Fruit fly (Drosophila melanogaster) whole organism, embryonic: ENCODE measurements around the gene Twdlalpha.

Experiments
- Antp ChIP-seq: fragments of 200-800 bp; sonication (Bioruptor generic); optimal IDR thresholded peaks from 3 replicates; lab custom pipeline; 2016; ENCODE audit warnings: missing biosample characterization, missing genetic modification characterization
- Atf-2 ChIP-seq: fragments of 200-800 bp; sonication (Bioruptor generic); optimal IDR thresholded peaks from 2 replicates; lab custom pipeline; 2016; ENCODE audit warnings: missing biosample characterization, missing genetic modification characterization
- BEAF-32 ChIP-seq: fragments of 200-800 bp; sonication (Bioruptor generic); optimal IDR thresholded peaks from 3 replicates; lab custom pipeline; 2017; ENCODE audit warnings: missing biosample characterization, missing genetic modification characterization, mild to moderate bottlenecking, moderate library complexity, missing genetic modification reagents
- Bdp1 ChIP-seq: fragments of 200-800 bp; sonication (Bioruptor generic); optimal IDR thresholded peaks from 3 replicates; lab custom pipeline; 2016; ENCODE audit warnings: missing biosample characterization, missing genetic modification characterization
- Blimp-1 ChIP-seq: fragments of 200-800 bp; sonication (Bioruptor generic); optimal IDR thresholded peaks from 3 replicates; lab custom pipeline; 2018; ENCODE audit warnings: missing biosample characterization, missing genetic modification characterization, mild to moderate bottlenecking, moderate library complexity, missing genetic modification reagents
- C15 ChIP-seq: fragments of 200-800 bp; sonication (Bioruptor generic); IDR thresholded peaks from 3 replicates; pipeline ENCODE4 v1.3.6; 2022; ENCODE audit warnings: missing biosample characterization, missing genetic modification characterization
- CG10147 ChIP-seq: fragments of 200-800 bp; sonication (Bioruptor generic); optimal IDR thresholded peaks from 2 replicates; lab custom pipeline; 2019; ENCODE audit warnings: missing biosample characterization, mild to moderate bottlenecking, missing genetic modification characterization, moderate library complexity
- CG1024 ChIP-seq: fragments of 200-800 bp; sonication (Bioruptor generic); IDR thresholded peaks from 2 replicates; pipeline ENCODE4 v1.3.6; 2022; ENCODE audit warnings: missing biosample characterization, missing genetic modification characterization
- CG13123 ChIP-seq: fragments of 200-800 bp; sonication (Bioruptor generic); optimal IDR thresholded peaks from 2 replicates; lab custom pipeline; 2016; ENCODE audit warnings: missing biosample characterization, missing genetic modification characterization
- CG13424 ChIP-seq: fragments of 200-800 bp; sonication (Bioruptor generic); optimal IDR thresholded peaks from 2 replicates; lab custom pipeline; 2019; ENCODE audit warnings: missing biosample characterization, mild to moderate bottlenecking, missing genetic modification characterization, moderate library complexity
- CG14050 ChIP-seq: fragments of 200-800 bp; sonication (Bioruptor generic); IDR thresholded peaks from 3 replicates; pipeline ENCODE4 v1.3.6; 2022; ENCODE audit warnings: missing biosample characterization, missing genetic modification characterization
- CG17612 ChIP-seq: fragments of 200-800 bp; sonication (Bioruptor generic); IDR thresholded peaks from 2 replicates; pipeline ENCODE4 v1.3.6; 2022; ENCODE audit warnings: missing biosample characterization, missing genetic modification characterization
- CG18262 ChIP-seq: fragments of 200-800 bp; optimal IDR thresholded peaks from 3 replicates; lab custom pipeline; 2019; ENCODE audit warnings: missing biosample characterization, mild to moderate bottlenecking, missing genetic modification characterization, moderate library complexity
- CG7745 ChIP-seq: fragments of 200-800 bp; sonication (Bioruptor generic); optimal IDR thresholded peaks from 2 replicates; lab custom pipeline; 2018; ENCODE audit warnings: missing biosample characterization, mild to moderate bottlenecking, missing genetic modification characterization, moderate library complexity
- CG8290 ChIP-seq, 3 experiments: fragments of 200-800 bp; sonication (Bioruptor generic); optimal IDR thresholded peaks; 2 replicates each; lab custom pipeline; 2016 to 2019; ENCODE audit warnings: missing biosample characterization in 3 of 3, missing genetic modification characterization in 3 of 3, mild to moderate bottlenecking in 2 of 3, moderate library complexity in 1 of 3
- D19A ChIP-seq: fragments of 200-800 bp; optimal IDR thresholded peaks from 3 replicates; lab custom pipeline; 2019; ENCODE audit warnings: missing biosample characterization, mild to moderate bottlenecking, missing genetic modification characterization, moderate library complexity
- E2f1 ChIP-seq: fragments of 200-800 bp; sonication (Bioruptor generic); IDR thresholded peaks from 2 replicates; pipeline ENCODE4 v1.3.6; 2022; ENCODE audit warnings: missing biosample characterization, missing genetic modification characterization
- Eip74EF ChIP-seq, 2 experiments: fragments of 200-800 bp in 1 of 2; fragments of >200 bp in 1 of 2; sonication (Bioruptor generic) in 1 of 2; optimal IDR thresholded peaks; 2 replicates each; lab custom pipeline; 2017 to 2019; ENCODE audit warnings: missing biosample characterization in 2 of 2, missing genetic modification characterization in 2 of 2, mild to moderate bottlenecking in 1 of 2, moderate library complexity in 1 of 2
- Ets97D ChIP-seq: fragments of 200-800 bp; sonication (Bioruptor generic); optimal IDR thresholded peaks from 3 replicates; lab custom pipeline; 2016; ENCODE audit warnings: missing biosample characterization, missing genetic modification characterization
- HLH54F ChIP-seq: fragments of 200-800 bp; sonication (Bioruptor generic); optimal IDR thresholded peaks from 3 replicates; lab custom pipeline; 2016; ENCODE audit warnings: missing biosample characterization, missing genetic modification characterization
- Mad ChIP-seq: fragments of 200-800 bp; sonication (Bioruptor generic); optimal IDR thresholded peaks from 2 replicates; lab custom pipeline; 2016; ENCODE audit warnings: missing biosample characterization, missing genetic modification characterization
- Pdp1 ChIP-seq, 2 experiments: fragments of 200-800 bp; sonication (Bioruptor generic); optimal IDR thresholded peaks; 3 replicates each; lab custom pipeline; 2016; ENCODE audit warnings: missing biosample characterization in 2 of 2, missing genetic modification characterization in 2 of 2, mild to moderate bottlenecking in 1 of 2, moderate library complexity in 1 of 2
- Sry-β ChIP-seq: fragments of 200-800 bp; sonication (Bioruptor generic); optimal IDR thresholded peaks from 2 replicates; lab custom pipeline; 2018; ENCODE audit warnings: missing biosample characterization, mild to moderate bottlenecking, missing genetic modification characterization, moderate library complexity
- btn ChIP-seq: fragments of 200-800 bp; sonication (Bioruptor generic); optimal IDR thresholded peaks from 2 replicates; lab custom pipeline; 2016; ENCODE audit warnings: missing biosample characterization, missing genetic modification characterization
- ci ChIP-seq: fragments of 200-800 bp; sonication (Bioruptor generic); IDR thresholded peaks from 3 replicates; pipeline ENCODE4 v1.3.6; 2022; ENCODE audit warnings: missing biosample characterization, missing genetic modification characterization
- cwo ChIP-seq: fragments of 200-800 bp; sonication (Bioruptor generic); optimal IDR thresholded peaks from 3 replicates; lab custom pipeline; 2017; ENCODE audit warnings: missing biosample characterization, missing genetic modification characterization, mild to moderate bottlenecking, moderate library complexity, missing genetic modification reagents
- dysf ChIP-seq: fragments of 200-800 bp; sonication (Bioruptor generic); IDR thresholded peaks from 3 replicates; pipeline ENCODE4 v1.3.6; 2022; ENCODE audit warnings: missing biosample characterization, missing genetic modification characterization
- ems ChIP-seq: fragments of 200-800 bp; sonication (Bioruptor generic); optimal IDR thresholded peaks from 3 replicates; lab custom pipeline; 2016; ENCODE audit warnings: missing biosample characterization, missing genetic modification characterization
- fd96Cb ChIP-seq: fragments of 200-800 bp; sonication (Bioruptor generic); optimal IDR thresholded peaks from 2 replicates; lab custom pipeline; 2018; ENCODE audit warnings: missing biosample characterization, mild to moderate bottlenecking, missing genetic modification characterization, moderate library complexity
- gcm ChIP-seq: fragments of 200-800 bp; sonication (Bioruptor generic); optimal IDR thresholded peaks from 2 replicates; lab custom pipeline; 2019; ENCODE audit warnings: missing biosample characterization, mild to moderate bottlenecking, missing genetic modification characterization, moderate library complexity
- gcm2 ChIP-seq: fragments of 200-800 bp; sonication (Bioruptor generic); optimal IDR thresholded peaks from 2 replicates; lab custom pipeline; 2016; ENCODE audit warnings: missing biosample characterization, missing genetic modification characterization
- gsb ChIP-seq: fragments of 200-800 bp; sonication (Bioruptor generic); IDR thresholded peaks from 2 replicates; pipeline ENCODE4 v1.3.6; 2022; ENCODE audit warnings: missing biosample characterization, missing genetic modification characterization
- h ChIP-seq: fragments of >200 bp; optimal IDR thresholded peaks from 2 replicates; lab custom pipeline; 2017
- kay ChIP-seq: fragments of 200-800 bp; sonication (Bioruptor generic); optimal IDR thresholded peaks from 2 replicates; lab custom pipeline; 2016; ENCODE audit warnings: missing biosample characterization, missing genetic modification characterization
- knrl ChIP-seq: fragments of 200-800 bp; sonication (Bioruptor generic); IDR thresholded peaks from 3 replicates; pipeline ENCODE4 v1.3.6; 2022; ENCODE audit warnings: missing biosample characterization, missing genetic modification characterization; ENCODE audit not compliant: partially characterized antibody
- lov ChIP-seq, 2 experiments: fragments of 200-800 bp in 1 of 2; fragments of >200 bp in 1 of 2; sonication (Bioruptor generic) in 1 of 2; IDR thresholded peaks in 1 of 2; optimal IDR thresholded peaks in 1 of 2; 2 replicates in 1 of 2; 3 replicates in 1 of 2; pipeline versions ENCODE4 v1.3.6 to Lab custom; 2017 to 2022; ENCODE audit warnings: missing biosample characterization in 1 of 2, missing genetic modification characterization in 1 of 2
- nau ChIP-seq: fragments of 200-800 bp; sonication (Bioruptor generic); optimal IDR thresholded peaks from 3 replicates; lab custom pipeline; 2017; ENCODE audit warnings: missing biosample characterization, mild to moderate bottlenecking, missing genetic modification characterization, missing genetic modification reagents
- pan ChIP-seq, 4 experiments: fragments of >200 bp in 3 of 4; fragments of 200-800 bp in 1 of 4; sonication (Bioruptor generic) in 1 of 4; optimal IDR thresholded peaks in 3 of 4; IDR thresholded peaks in 1 of 4; 2 replicates each; pipeline versions ENCODE4 v1.3.6 to Lab custom; 2017 to 2022; ENCODE audit warnings: missing biosample characterization in 2 of 4, missing genetic modification characterization in 2 of 4, mixed read lengths in 1 of 4
- row ChIP-seq: fragments of 200-800 bp; sonication (Bioruptor generic); IDR thresholded peaks from 3 replicates; pipeline ENCODE4 v1.3.6; 2022; ENCODE audit warnings: missing biosample characterization, missing genetic modification characterization
- sens ChIP-seq: fragments of 200-800 bp; sonication (Bioruptor generic); peaks from one replicate; lab custom pipeline; 2016; ENCODE audit warnings: missing biosample characterization, missing genetic modification characterization
- slou ChIP-seq: fragments of 200-800 bp; sonication (Bioruptor generic); optimal IDR thresholded peaks from 3 replicates; lab custom pipeline; 2016; ENCODE audit warnings: missing biosample characterization, missing genetic modification characterization
- tx ChIP-seq: fragments of 200-800 bp; sonication (Bioruptor generic); optimal IDR thresholded peaks from 2 replicates; lab custom pipeline; 2016; ENCODE audit warnings: missing biosample characterization, missing genetic modification characterization

Twdlalpha gene

dm6 chrX:16753066-16753465 is 10.4 kb downstream of the Twdlalpha start (continued):
- no peak for TF ChIP-seq ems (GFP tag; lab: Kevin White, UChicago)
- no peak for TF ChIP-seq Eip74EF (GFP tag; optimal IDR thresholded peaks at IDR 0.05; lab: Kevin White, UChicago)
- TF ChIP-seq cwo (GFP tag; lab: Kevin White, UChicago): no peak
- no peak for TF ChIP-seq C15 (GFP tag; lab: Robert Waterston, UW)
- TF ChIP-seq Sry-β (GFP tag; lab: Kevin White, UChicago): no peak
- no peak for TF ChIP-seq knrl
- TF ChIP-seq Atf-2 (GFP tag; lab: Kevin White, UChicago): no peak
- no peak for TF ChIP-seq h (lab: Kevin White, UChicago)
- TF ChIP-seq HLH54F (GFP tag; lab: Kevin White, UChicago): no peak
- no peak for TF ChIP-seq gcm
- no peak for TF ChIP-seq CG10147 (GFP tag; lab: Kevin White, UChicago)
- no peak for TF ChIP-seq slou (GFP tag; lab: Kevin White, UChicago)
- no peak for TF ChIP-seq ci
- no peak for TF ChIP-seq Antp
- TF ChIP-seq Ets97D: peak; percentile 20
- no peak for TF ChIP-seq tx
- TF ChIP-seq gcm2 (GFP tag; lab: Kevin White, UChicago): no peak
- no peak for TF ChIP-seq CG7745 (tag; lab: Kevin White, UChicago)
- TF ChIP-seq lov (optimal IDR thresholded peaks at IDR 0.05; lab: Kevin White, UChicago): no peak
- no peak for TF ChIP-seq lov (GFP tag; IDR thresholded peaks at IDR 0.05; lab: Robert Waterston, UW)
- no peak for TF ChIP-seq btn (GFP tag; lab: Kevin White, UChicago)
- no peak for TF ChIP-seq fd96Cb (tag; lab: Kevin White, UChicago)
- peak; percentile 5 for TF ChIP-seq BEAF-32 (GFP tag; lab: Kevin White, UChicago)
- no peak for TF ChIP-seq CG13424 (tag; lab: Kevin White, UChicago)
- TF ChIP-seq CG14050 (GFP tag; lab: Robert Waterston, UW): no peak
- TF ChIP-seq gsb (GFP tag; lab: Robert Waterston, UW): no peak
- no peak for TF ChIP-seq nau
- TF ChIP-seq sens (GFP tag; lab: Kevin White, UChicago): no peak
- no peak for TF ChIP-seq CG1024 (GFP tag; lab: Robert Waterston, UW)
- TF ChIP-seq, all 482 proteins: peak for 5

dm6 chrX:16757645-16758044 is 15.0 kb downstream of the Twdlalpha start:
- no peak for TF ChIP-seq Mad (GFP tag; lab: Kevin White, UChicago)
- peak; percentile 20; the same call in 1 of the 3 replicates for TF ChIP-seq row (GFP tag; lab: Robert Waterston, UW)
- TF ChIP-seq CG17612 (GFP tag; lab: Robert Waterston, UW): peak; percentile 86
- TF ChIP-seq CG8290 (GFP tag; optimal IDR thresholded peaks at IDR 0.05; lab: Kevin White, UChicago): peak; percentile 59
- TF ChIP-seq CG8290 (tag; optimal IDR thresholded peaks at IDR 0.05; lab: Kevin White, UChicago): no peak
- peak in 1 of 2 experiments; percentile 33 for TF ChIP-seq Pdp1 (GFP tag; optimal IDR thresholded peaks at IDR 0.05; lab: Kevin White, UChicago)
- peak; percentile 9 for TF ChIP-seq Blimp-1 (GFP tag; lab: Kevin White, UChicago)
- TF ChIP-seq Bdp1 (GFP tag; lab: Kevin White, UChicago): no peak
- TF ChIP-seq, all 482 proteins: peak for 5

- TF ChIP-seq CG13123 (GFP tag; lab: Kevin White, UChicago): no peak
- TF ChIP-seq pan (optimal IDR thresholded peaks at IDR 0.05; lab: Kevin White, UChicago): no peak
- no peak for TF ChIP-seq pan (GFP tag; optimal IDR thresholded peaks at IDR 0.05 in 1 of 2, IDR thresholded peaks at IDR 0.05 in 1 of 2)
- TF ChIP-seq D19A (tag; lab: Kevin White, UChicago): peak; percentile 73
- no peak for TF ChIP-seq E2f1 (GFP tag; lab: Robert Waterston, UW)
- no peak for TF ChIP-seq CG18262 (tag; lab: Kevin White, UChicago)
- TF ChIP-seq kay (GFP tag; lab: Kevin White, UChicago): no peak
- TF ChIP-seq dysf (GFP tag; lab: Robert Waterston, UW): no peak
These were observed 17.9 kb downstream of the Twdlalpha start for dm6 chrX:16760542-16760941.
